Fruit fly (Drosophila melanogaster) S2 (cell line): Measurements from ENCODE around the gene CG6495.

ENCODE experiments used
- CG8478 ChIP-seq: fragments of >200 bp; optimal IDR thresholded peaks from 2 replicates; lab custom pipeline; 2018
- CTCF ChIP-seq, 2 experiments: fragments of >200 bp; optimal IDR thresholded peaks; 2 replicates each; lab custom pipeline; 2018

DNA sequence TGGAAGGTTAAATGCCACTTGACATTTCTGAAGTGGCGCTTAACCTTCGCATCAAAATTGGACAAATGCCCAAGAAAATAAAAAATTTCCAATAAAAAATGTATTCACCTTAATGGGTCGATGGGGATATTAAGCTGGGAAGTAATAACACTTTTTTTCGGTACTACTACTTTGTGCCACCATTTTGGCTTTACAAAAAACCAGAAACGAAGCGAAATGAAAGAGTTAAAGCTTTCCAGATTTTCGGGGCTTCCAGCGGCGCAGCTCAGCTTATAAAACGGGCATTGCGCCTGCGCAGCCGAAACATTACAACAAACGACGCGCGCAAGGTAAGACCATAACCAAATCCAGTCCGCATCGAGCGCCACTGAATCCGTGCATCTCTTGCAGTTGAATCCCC, 9.7 kb downstream of the CG6495 start, which contains the start of gene CG17127:
- TF ChIP-seq CTCF (optimal IDR thresholded peaks at IDR 0.05; lab: Kevin White, UChicago) (no peak), CG8478 (lab: Kevin White, UChicago) (no peak)
